Worm (Caenorhabditis elegans) whole organism, young adult: Measurements from ENCODE around the gene dyn-1.

Experiments used
- B0336.3 ChIP-seq: fragments of 200-800 bp; sonication (Bioruptor generic); IDR thresholded peaks from 2 replicates; pipeline ENCODE4 v1.3.6; 2022; ENCODE audit warnings: missing genetic modification characterization, missing compliant biosample characterization
- C06A6.2 ChIP-seq: fragments of 200-800 bp; sonication (Bioruptor generic); conservative IDR thresholded peaks from 2 replicates; pipeline ENCODE4 v1.3.6; 2022; ENCODE audit warnings: missing genetic modification characterization, missing compliant biosample characterization
- C17E4.6 ChIP-seq: fragments of 200-800 bp; sonication (Bioruptor generic); IDR thresholded peaks from 2 replicates; pipeline ENCODE4 v1.3.6; 2022; ENCODE audit warnings: missing genetic modification reagents, missing genetic modification characterization, missing compliant biosample characterization
- F33H1.4 ChIP-seq: fragments of 200-800 bp; sonication (Bioruptor generic); IDR thresholded peaks from 2 replicates; pipeline ENCODE4 v1.3.6; 2022; ENCODE audit warnings: missing genetic modification reagents, missing genetic modification characterization, missing compliant biosample characterization
- F39B2.1 ChIP-seq: fragments of 200-800 bp; sonication (Bioruptor generic); IDR thresholded peaks from 2 replicates; pipeline ENCODE4 v1.3.6; 2022; ENCODE audit warnings: missing genetic modification reagents, missing genetic modification characterization, missing compliant biosample characterization
- F52B5.7 ChIP-seq: sonication (generic microtip); optimal IDR thresholded peaks from 2 replicates; lab custom pipeline; 2016; ENCODE audit warnings: mild to moderate bottlenecking, missing genetic modification characterization, missing compliant biosample characterization
- F55B11.4 ChIP-seq: sonication (generic microtip); optimal IDR thresholded peaks from 2 replicates; lab custom pipeline; 2016; ENCODE audit warnings: missing compliant biosample characterization, missing genetic modification characterization, borderline replicate concordance; ENCODE audit not compliant: insufficient read depth
- ama-1 ChIP-seq, 3 experiments: fragments of 150-350 bp in 1 of 3; sonication (generic microtip) in 2 of 3; optimal IDR thresholded peaks; 2 replicates each; lab custom pipeline; 2014 to 2018; ENCODE audit warnings: missing biosample characterization in 2 of 3, missing genetic modification characterization in 2 of 3, missing genetic modification reagents in 2 of 3
- atf-7 ChIP-seq: sonication (generic microtip); optimal IDR thresholded peaks from 2 replicates; lab custom pipeline; 2017; ENCODE audit warnings: mild to moderate bottlenecking, missing genetic modification characterization, missing compliant biosample characterization
- ccch-3 ChIP-seq: fragments of 200-800 bp; sonication (Bioruptor generic); optimal IDR thresholded peaks from 2 replicates; lab custom pipeline; 2018; ENCODE audit warnings: mild to moderate bottlenecking, missing genetic modification characterization, missing compliant biosample characterization
- cebp-1 ChIP-seq, 2 experiments: fragments of 200-800 bp in 1 of 2; sonication (Bioruptor generic) in 1 of 2; sonication (generic microtip) in 1 of 2; IDR thresholded peaks in 1 of 2; optimal IDR thresholded peaks in 1 of 2; 2 replicates each; pipeline versions ENCODE4 v1.3.6 to Lab custom; 2017 to 2022; ENCODE audit warnings: missing compliant biosample characterization in 2 of 2, missing genetic modification characterization in 2 of 2, mild to moderate bottlenecking in 1 of 2, missing genetic modification reagents in 1 of 2, moderate library complexity in 1 of 2
- ceh-91 ChIP-seq: fragments of 200-800 bp; sonication (Bioruptor generic); IDR thresholded peaks from 2 replicates; pipeline ENCODE4 v1.3.6; 2022; ENCODE audit warnings: missing genetic modification reagents, missing genetic modification characterization, missing compliant biosample characterization
- die-1 ChIP-seq: sonication (generic microtip); optimal IDR thresholded peaks from 2 replicates; lab custom pipeline; 2016; ENCODE audit warnings: missing genotype, mild to moderate bottlenecking, missing genetic modification characterization, missing compliant biosample characterization
- dox-1 ChIP-seq: fragments of 200-800 bp; sonication (Bioruptor generic); IDR thresholded peaks from 2 replicates; pipeline ENCODE4 v1.3.6; 2022; ENCODE audit warnings: missing genetic modification reagents, missing genetic modification characterization, missing compliant biosample characterization
- fkh-3 ChIP-seq: sonication (generic microtip); optimal IDR thresholded peaks from 2 replicates; lab custom pipeline; 2016; ENCODE audit warnings: mild to moderate bottlenecking, missing genetic modification characterization, missing compliant biosample characterization
- hlh-12 ChIP-seq: sonication (generic microtip); optimal IDR thresholded peaks from 2 replicates; lab custom pipeline; 2016; ENCODE audit warnings: missing genetic modification characterization, missing compliant biosample characterization
- hsf-1 ChIP-seq: fragments of 200-800 bp; sonication (Bioruptor generic); IDR thresholded peaks from 2 replicates; pipeline ENCODE4 v1.3.6; 2022; ENCODE audit warnings: missing genetic modification reagents, missing genetic modification characterization, missing compliant biosample characterization
- lag-1 ChIP-seq: fragments of 200-800 bp; sonication (Bioruptor generic); IDR thresholded peaks from 2 replicates; pipeline ENCODE4 v1.3.6; 2022; ENCODE audit warnings: missing genetic modification reagents, missing genetic modification characterization, missing compliant biosample characterization
- lin-35 ChIP-seq, 3 experiments: fragments of 150-350 bp in 2 of 3; sonication (generic microtip) in 1 of 3; optimal IDR thresholded peaks; 2 replicates each; lab custom pipeline; 2014 to 2018; ENCODE audit warnings: missing biosample characterization in 3 of 3, missing genetic modification characterization in 3 of 3, missing genetic modification reagents in 3 of 3
- lir-1 ChIP-seq: fragments of 200-800 bp; sonication (Bioruptor generic); conservative IDR thresholded peaks from 2 replicates; pipeline ENCODE4 v1.3.6; 2022; ENCODE audit warnings: missing genetic modification reagents, missing genetic modification characterization, missing compliant biosample characterization
- madf-10 ChIP-seq: sonication (generic microtip); optimal IDR thresholded peaks from 2 replicates; lab custom pipeline; 2016; ENCODE audit warnings: mild to moderate bottlenecking, missing genetic modification characterization, missing compliant biosample characterization
- nfya-1 ChIP-seq: sonication (generic microtip); optimal IDR thresholded peaks from 2 replicates; lab custom pipeline; 2017; ENCODE audit warnings: antibody characterized with exemption, missing compliant biosample characterization, missing genetic modification characterization, borderline replicate concordance; ENCODE audit not compliant: insufficient read depth
- nfya-2 ChIP-seq: fragments of 200-800 bp; sonication (Bioruptor generic); IDR thresholded peaks from 2 replicates; pipeline ENCODE4 v1.3.6; 2022; ENCODE audit warnings: missing genetic modification reagents, missing genetic modification characterization, missing compliant biosample characterization
- nhr-179 ChIP-seq: sonication (generic microtip); optimal IDR thresholded peaks from 2 replicates; lab custom pipeline; 2016; ENCODE audit warnings: mild to moderate bottlenecking, missing genetic modification characterization, missing compliant biosample characterization
- nhr-80 ChIP-seq: sonication (generic microtip); optimal IDR thresholded peaks from 2 replicates; lab custom pipeline; 2016; ENCODE audit warnings: missing genetic modification characterization, missing compliant biosample characterization
- pbrm-1 ChIP-seq: fragments of 200-800 bp; sonication (Bioruptor generic); IDR thresholded peaks from 2 replicates; pipeline ENCODE4 v1.3.6; 2022; ENCODE audit warnings: missing genetic modification reagents, missing genetic modification characterization, missing compliant biosample characterization
- rcor-1 ChIP-seq: fragments of 200-800 bp; sonication (Bioruptor generic); IDR thresholded peaks from 2 replicates; pipeline ENCODE4 v1.3.6; 2022; ENCODE audit warnings: missing genetic modification reagents, missing genetic modification characterization, missing compliant biosample characterization
- repo-1 ChIP-seq: sonication (generic microtip); optimal IDR thresholded peaks from 2 replicates; lab custom pipeline; 2017; ENCODE audit warnings: mild to moderate bottlenecking, missing genetic modification characterization, missing compliant biosample characterization
- snpc-1.1 ChIP-seq: sonication (generic microtip); optimal IDR thresholded peaks from 2 replicates; lab custom pipeline; 2017; ENCODE audit warnings: missing genetic modification characterization, mild to moderate bottlenecking, missing compliant biosample characterization, antibody characterized with exemption, moderate library complexity, missing genotype, missing genetic modification reagents; ENCODE audit not compliant: insufficient read depth
- snpc-1.3 ChIP-seq: sonication (generic microtip); optimal IDR thresholded peaks from 2 replicates; lab custom pipeline; 2017; ENCODE audit warnings: missing genetic modification characterization, mild to moderate bottlenecking, missing compliant biosample characterization, antibody characterized with exemption, moderate library complexity, missing genotype, missing genetic modification reagents; ENCODE audit not compliant: insufficient read depth
- snpc-3.4 ChIP-seq: sonication (generic microtip); optimal IDR thresholded peaks from 2 replicates; lab custom pipeline; 2017; ENCODE audit warnings: missing genetic modification characterization, mild to moderate bottlenecking, missing compliant biosample characterization, antibody characterized with exemption, moderate library complexity, missing genotype, missing genetic modification reagents
- ztf-28 ChIP-seq: fragments of 200-800 bp; sonication (Bioruptor generic); IDR thresholded peaks from 2 replicates; pipeline ENCODE4 v1.3.6; 2022; ENCODE audit warnings: missing genetic modification reagents, missing genetic modification characterization, missing compliant biosample characterization

The dyn-1 gene

DNA sequence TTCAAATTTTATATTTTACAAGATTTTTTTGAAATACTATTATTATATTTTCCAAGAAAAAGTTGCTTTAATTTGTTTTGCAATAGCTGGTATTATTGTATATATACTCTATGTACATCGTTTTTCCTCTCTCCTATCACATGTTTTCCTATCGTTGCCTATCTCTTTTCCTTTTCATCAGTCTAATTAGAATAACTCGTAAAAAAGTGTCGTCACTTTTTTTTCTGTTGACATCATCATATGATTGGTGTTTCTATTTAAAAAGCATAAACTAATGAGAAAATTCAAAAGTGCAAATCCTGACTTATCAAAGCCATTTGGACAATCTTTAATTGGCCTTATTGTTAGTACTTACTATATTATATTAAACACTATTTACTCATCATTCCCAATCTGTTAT lies 32.7 kb upstream of the dyn-1 start:
- TF ChIP-seq nfya-2 (GFP tag; lab: Robert Waterston, UW): no peak

DNA sequence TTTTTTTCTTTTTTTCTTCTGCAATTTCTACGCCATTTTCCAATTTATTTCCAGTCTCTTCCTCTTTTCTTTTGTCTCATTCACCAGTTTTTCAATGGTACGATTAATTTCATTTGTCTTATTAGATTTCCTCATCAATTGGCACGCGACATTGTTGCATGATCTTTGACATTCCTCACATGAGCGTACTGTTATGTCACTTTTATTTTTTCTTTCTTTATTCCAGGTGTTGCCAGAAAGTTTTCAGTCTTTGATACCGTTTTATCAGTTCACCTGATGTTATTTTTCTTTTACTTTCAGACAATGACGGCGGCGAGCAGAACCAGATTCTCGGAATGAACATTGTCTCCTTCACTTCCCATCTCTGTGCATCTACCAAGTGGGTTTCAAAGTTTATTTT lies 31.3 kb upstream of the dyn-1 start, which contains the start of the genes olrn-1 and C02C6.14:
TSS of gene olrn-1 (plus strand) at position 301 of the 400 bp plus-strand sequence.
TSS of gene C02C6.14 (plus strand) at position 304 of the 400 bp plus-strand sequence.
- TF ChIP-seq nhr-80 (tag; lab: Kevin White, UChicago): no peak
- TF ChIP-seq, all 124 proteins: peak for 0

DNA sequence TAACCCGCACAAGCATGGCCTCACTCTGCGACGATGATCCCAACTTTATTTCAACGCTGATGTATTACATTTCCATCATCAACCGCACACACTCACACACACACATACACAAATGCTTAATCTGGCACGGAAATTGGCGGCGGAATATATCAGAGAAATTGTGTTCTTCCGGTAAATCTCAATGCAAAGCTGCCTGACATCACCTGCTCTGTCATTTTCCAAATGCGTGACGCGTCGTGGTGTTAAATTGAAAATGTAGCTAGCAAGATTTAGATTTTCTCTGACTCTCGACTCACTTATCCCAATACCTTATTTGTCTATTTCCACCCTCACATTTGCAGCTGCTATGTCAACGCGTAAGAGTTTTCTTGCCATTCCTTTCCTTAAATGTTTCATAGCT lies 29.4 kb upstream of the dyn-1 start:
- no peak for TF ChIP-seq ama-1 (optimal IDR thresholded peaks at IDR 0.05; lab: Kevin White, UChicago)
- no peak for TF ChIP-seq ama-1 (GFP tag; optimal IDR thresholded peaks at IDR 0.05; lab: Kevin White, UChicago)
- no peak for TF ChIP-seq snpc-3.4 (tag; lab: Kevin White, UChicago)
- no peak for TF ChIP-seq snpc-1.1 (tag; lab: Kevin White, UChicago)
- no peak for TF ChIP-seq pbrm-1
- no peak for TF ChIP-seq snpc-1.3
- no peak for TF ChIP-seq madf-10 (tag; lab: Kevin White, UChicago)
- TF ChIP-seq repo-1 (tag; lab: Kevin White, UChicago): no peak
- TF ChIP-seq nfya-1 (tag; lab: Kevin White, UChicago): no peak
- TF ChIP-seq C17E4.6: no peak
- no peak for TF ChIP-seq F55B11.4
- TF ChIP-seq nhr-179 (tag; lab: Kevin White, UChicago): no peak
- TF ChIP-seq lir-1: no peak
- TF ChIP-seq hlh-12 (tag; lab: Kevin White, UChicago): no peak
- TF ChIP-seq C06A6.2: no peak
- no peak for TF ChIP-seq die-1

DNA sequence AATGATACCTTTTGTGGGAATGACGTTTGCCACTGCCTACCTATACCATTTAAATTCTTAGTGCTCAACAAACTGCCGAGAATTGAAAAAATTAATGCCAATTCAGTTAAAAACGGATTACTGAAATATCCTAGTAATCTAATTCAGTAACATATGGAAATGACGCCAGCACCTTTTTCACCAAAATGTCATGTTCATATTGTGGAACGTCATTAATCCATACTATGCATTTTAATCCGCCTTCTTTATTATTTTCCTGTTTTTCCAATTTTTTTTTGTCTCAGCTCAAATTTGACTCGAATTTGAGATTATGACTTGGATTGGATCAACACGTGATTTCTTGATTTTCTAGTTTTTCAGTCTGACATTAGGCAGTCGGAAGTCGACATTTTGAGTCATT lies 27.3 kb upstream of the dyn-1 start:
- no peak for TF ChIP-seq F52B5.7 (tag; lab: Kevin White, UChicago)
- no peak for TF ChIP-seq ceh-91 (GFP tag; lab: Robert Waterston, UW)
- TF ChIP-seq C17E4.6: no peak
- TF ChIP-seq rcor-1 (GFP tag; lab: Robert Waterston, UW): no peak
- TF ChIP-seq repo-1 (tag; lab: Kevin White, UChicago): no peak
- no peak for TF ChIP-seq ama-1 (optimal IDR thresholded peaks at IDR 0.05; lab: Kevin White, UChicago)
- TF ChIP-seq ama-1 (GFP tag; optimal IDR thresholded peaks at IDR 0.05; lab: Kevin White, UChicago): no peak
- no peak for TF ChIP-seq ccch-3 (GFP tag; lab: Kevin White, UChicago)
- TF ChIP-seq B0336.3: no peak
- no peak for TF ChIP-seq nhr-80 (tag; lab: Kevin White, UChicago)
- no peak for TF ChIP-seq fkh-3
- TF ChIP-seq atf-7 (tag; lab: Kevin White, UChicago): no peak
- TF ChIP-seq lag-1 (GFP tag; lab: Robert Waterston, UW): no peak
- no peak for TF ChIP-seq lin-35 (GFP tag; optimal IDR thresholded peaks at IDR 0.05; lab: Kevin White, UChicago)
- no peak for TF ChIP-seq F39B2.1
- TF ChIP-seq hsf-1 (GFP tag; lab: Robert Waterston, UW): no peak
- TF ChIP-seq F33H1.4 (GFP tag; lab: Robert Waterston, UW): no peak

DNA sequence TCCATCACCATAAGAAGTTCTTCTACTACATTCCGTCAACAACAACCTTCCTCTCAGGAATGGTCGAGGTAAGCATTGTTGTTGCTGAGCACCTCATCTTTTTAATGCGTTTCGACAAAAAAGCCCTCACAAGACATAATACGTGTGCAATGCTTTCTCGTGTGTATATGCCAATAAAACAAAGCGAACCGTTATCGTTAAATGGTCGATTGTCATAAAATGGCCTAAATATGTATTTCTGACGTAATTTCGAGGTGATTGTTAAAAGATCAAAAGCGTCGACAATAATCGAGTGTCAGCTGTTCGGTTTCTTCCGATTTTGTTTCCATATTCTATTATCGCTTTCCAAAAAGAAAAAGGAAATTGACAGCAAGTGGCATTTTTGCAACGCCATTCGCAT lies 24.0 kb upstream of the dyn-1 start:
- TF ChIP-seq nhr-80 (tag; lab: Kevin White, UChicago) (peak; percentile 82), atf-7 (tag; lab: Kevin White, UChicago) (peak; percentile 43), ztf-28 (no peak), cebp-1 (GFP tag; IDR thresholded peaks at IDR 0.05; lab: Robert Waterston, UW) (no peak), cebp-1 (tag; optimal IDR thresholded peaks at IDR 0.05; lab: Kevin White, UChicago) (peak; percentile 28), dox-1 (GFP tag; lab: Robert Waterston, UW) (0 out of 2 replicates have a peak, but pooled peaks have one; percentile 5)
